Worm (Caenorhabditis elegans) whole organism, early embryonic: ENCODE data around the gene C35A11.4.

Experiments
- B0310.2 ChIP-seq: sonication (generic microtip); optimal IDR thresholded peaks from 2 replicates; lab custom pipeline; 2016; ENCODE audit warnings: mild to moderate bottlenecking, missing genetic modification characterization, missing compliant biosample characterization
- F13C5.2 ChIP-seq: sonication (generic microtip); optimal IDR thresholded peaks from 2 replicates; lab custom pipeline; 2017; ENCODE audit warnings: mild to moderate bottlenecking, missing genetic modification characterization, inconsistent platforms, missing compliant biosample characterization
- aly-1 ChIP-seq: sonication (generic microtip); optimal IDR thresholded peaks from 2 replicates; lab custom pipeline; 2016; ENCODE audit warnings: missing genetic modification characterization, missing compliant biosample characterization
- ama-1 ChIP-seq: fragments of 150-350 bp; optimal IDR thresholded peaks from 2 replicates; lab custom pipeline; 2014
- ceh-13 ChIP-seq: fragments of 200-800 bp; sonication (Bioruptor generic); optimal IDR thresholded peaks from 2 replicates; lab custom pipeline; 2018; ENCODE audit warnings: mild to moderate bottlenecking, missing genetic modification characterization, missing compliant biosample characterization
- ceh-36 ChIP-seq: sonication (generic microtip); optimal IDR thresholded peaks from 2 replicates; lab custom pipeline; 2016; ENCODE audit warnings: missing genetic modification characterization, inconsistent platforms, missing compliant biosample characterization
- ets-7 ChIP-seq: sonication (generic microtip); optimal IDR thresholded peaks from 2 replicates; lab custom pipeline; 2016; ENCODE audit warnings: missing genotype, missing genetic modification characterization, missing compliant biosample characterization
- flt-1 ChIP-seq: fragments of 200-800 bp; sonication (Bioruptor generic); IDR thresholded peaks from 2 replicates; pipeline ENCODE4 v1.3.6; 2022; ENCODE audit warnings: missing genetic modification characterization, missing compliant biosample characterization
- hmbx-1 ChIP-seq: sonication (generic microtip); optimal IDR thresholded peaks from 2 replicates; lab custom pipeline; 2016; ENCODE audit warnings: mild to moderate bottlenecking, missing genetic modification characterization, missing compliant biosample characterization
- hmg-4 ChIP-seq: fragments of 200-800 bp; sonication (Bioruptor generic); optimal IDR thresholded peaks from 2 replicates; lab custom pipeline; 2018; ENCODE audit warnings: mild to moderate bottlenecking, missing genetic modification characterization, missing compliant biosample characterization
- hnd-1 ChIP-seq: sonication (generic microtip); optimal IDR thresholded peaks from 2 replicates; lab custom pipeline; 2016; ENCODE audit warnings: missing genetic modification characterization, missing compliant biosample characterization
- pes-1 ChIP-seq: fragments of 200-800 bp; sonication (Bioruptor generic); IDR thresholded peaks from 2 replicates; pipeline ENCODE4 v1.3.6; 2022; ENCODE audit warnings: missing genetic modification reagents, missing genetic modification characterization, missing compliant biosample characterization
- scrt-1 ChIP-seq: fragments of 200-800 bp; sonication (Bioruptor generic); IDR thresholded peaks from 2 replicates; pipeline ENCODE4 v1.3.6; 2022; ENCODE audit warnings: missing genetic modification characterization, missing compliant biosample characterization
- sea-1 ChIP-seq: fragments of 200-800 bp; sonication (Bioruptor generic); conservative IDR thresholded peaks from 2 replicates; pipeline ENCODE4 v1.3.6; 2022; ENCODE audit warnings: missing genetic modification characterization, missing compliant biosample characterization
- tbx-11 ChIP-seq: fragments of 200-800 bp; sonication (Bioruptor generic); IDR thresholded peaks from 2 replicates; pipeline ENCODE4 v1.3.6; 2022; ENCODE audit warnings: missing genetic modification characterization, missing compliant biosample characterization
- tbx-37 ChIP-seq: fragments of 200-800 bp; sonication (Bioruptor generic); conservative IDR thresholded peaks from 2 replicates; pipeline ENCODE4 v1.3.6; 2022; ENCODE audit warnings: missing genetic modification reagents, missing genetic modification characterization, missing compliant biosample characterization
- tra-4 ChIP-seq: sonication (generic microtip); optimal IDR thresholded peaks from 2 replicates; lab custom pipeline; 2017; ENCODE audit warnings: missing genetic modification characterization, missing compliant biosample characterization

The C35A11.4 gene

ce11 chrV:5392993-5393628 lies at the start of gene C35A11.4:
Gene C35A11.4, minus strand, starts transcription at chrV:5393148.
- no peak for TF ChIP-seq hmbx-1 (tag; lab: Kevin White, UChicago)

- TF ChIP-seq aly-1 (tag; lab: Kevin White, UChicago) (no peak), hmbx-1 (tag; lab: Kevin White, UChicago) (no peak), B0310.2 (no peak), sea-1 (GFP tag; lab: Robert Waterston, UW) (no peak), hnd-1 (no peak)
Measured at ce11 chrV:5442366-5442765, 49.4 kb upstream of the C35A11.4 start.

DNA sequence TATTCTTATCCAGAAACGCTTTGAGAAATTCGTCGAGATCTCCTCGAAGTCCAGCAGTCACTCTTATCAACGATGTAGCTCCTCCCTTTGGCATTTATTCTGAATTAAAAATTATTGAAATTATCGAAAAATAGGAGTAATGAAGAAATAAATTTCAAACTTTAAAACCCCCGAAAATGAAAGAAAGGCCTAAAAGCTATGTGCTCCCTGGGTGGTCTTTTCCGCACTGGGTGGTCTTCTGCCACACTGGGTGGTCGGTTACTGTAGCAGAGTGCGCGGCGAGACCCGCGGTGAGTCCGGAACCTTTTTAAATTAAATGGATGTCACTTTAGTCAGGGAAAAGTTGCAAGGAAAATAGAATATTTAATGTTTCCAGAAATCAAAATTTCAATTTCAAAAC lies 46.1 kb upstream of the C35A11.4 start, which contains the start of gene snpc-1.3:
TSS of gene snpc-1.3 (minus strand) at position 101 of the 400 bp plus-strand sequence.
- no peak for TF ChIP-seq ama-1 (lab: Kevin White, UChicago)
- TF ChIP-seq ets-7 (tag; lab: Kevin White, UChicago): no peak
- TF ChIP-seq hmbx-1 (tag; lab: Kevin White, UChicago): no peak
- TF ChIP-seq hmg-4 (GFP tag; lab: Kevin White, UChicago): no peak
- TF ChIP-seq ceh-13: no peak
- no peak for TF ChIP-seq hnd-1
- TF ChIP-seq tra-4 (tag; lab: Kevin White, UChicago): no peak
- no peak for TF ChIP-seq scrt-1
- no peak for TF ChIP-seq pes-1 (GFP tag; lab: Robert Waterston, UW)

DNA sequence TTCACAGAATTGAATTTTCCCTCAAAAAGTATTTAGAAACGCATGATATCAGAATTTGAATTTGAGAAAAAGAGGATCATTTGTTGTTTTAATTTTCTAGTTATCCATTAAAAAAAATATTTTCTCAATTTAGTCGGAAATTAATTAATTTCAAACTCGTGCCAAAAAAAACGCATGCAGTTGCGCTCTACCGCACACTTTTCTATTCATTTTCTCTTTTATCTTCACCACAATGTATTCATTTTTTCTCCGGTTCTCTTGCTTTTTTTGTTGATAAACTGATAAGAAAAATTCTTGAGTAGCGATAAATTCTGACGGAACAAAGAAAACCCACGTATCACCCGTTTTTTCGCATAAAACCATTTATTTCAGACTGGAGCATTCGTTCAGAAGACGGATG lies 40.1 kb upstream of the C35A11.4 start, which contains the start of gene acl-6:
TSS of gene acl-6 (plus strand) at position 367 of the 400 bp plus-strand sequence.
- no peak for TF ChIP-seq ama-1 (lab: Kevin White, UChicago)
- TF ChIP-seq ets-7 (tag; lab: Kevin White, UChicago): no peak
- TF ChIP-seq tbx-11 (GFP tag; lab: Robert Waterston, UW): no peak
- no peak for TF ChIP-seq sea-1 (GFP tag; lab: Robert Waterston, UW)
- TF ChIP-seq F13C5.2 (tag; lab: Kevin White, UChicago): no peak
- no peak for TF ChIP-seq flt-1 (GFP tag; lab: Robert Waterston, UW)
- no peak for TF ChIP-seq B0310.2
- TF ChIP-seq hmg-4 (GFP tag; lab: Kevin White, UChicago): no peak

ce11 chrV:5432499-5432898 lies 39.6 kb upstream of the C35A11.4 start, which contains the start of gene F08F3.8:
Gene F08F3.8, minus strand, starts transcription at chrV:5432599.
- no peak for TF ChIP-seq hmg-4 (GFP tag; lab: Kevin White, UChicago)
- no peak for TF ChIP-seq B0310.2
- TF ChIP-seq ceh-13: no peak

DNA sequence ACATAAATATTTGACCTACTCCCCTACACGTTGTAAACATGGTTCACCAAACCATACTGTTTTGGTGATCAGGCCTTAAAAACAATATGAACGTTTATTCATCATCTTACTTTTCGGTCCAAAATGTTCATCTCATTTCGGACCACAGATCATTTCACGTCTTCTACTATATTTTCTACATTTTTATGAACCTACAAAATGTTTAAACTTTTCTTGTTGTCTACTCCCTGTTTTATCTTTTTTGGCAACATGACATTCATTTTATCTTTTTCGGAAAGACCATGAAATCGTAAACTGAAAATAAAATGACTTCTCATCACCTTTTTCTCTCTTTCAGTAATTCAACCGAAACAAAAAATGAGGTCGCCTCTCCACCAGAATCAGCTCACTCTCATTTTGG lies 34.9 kb upstream of the C35A11.4 start, which contains the start of gene rhr-1:
TSS of gene rhr-1 (plus strand) at position 301 of the 400 bp plus-strand sequence.
- TF ChIP-seq tbx-37 (GFP tag; lab: Robert Waterston, UW) (no peak), hmbx-1 (tag; lab: Kevin White, UChicago) (no peak), hnd-1 (no peak), pes-1 (GFP tag; lab: Robert Waterston, UW) (no peak), flt-1 (GFP tag; lab: Robert Waterston, UW) (no peak), hmg-4 (GFP tag; lab: Kevin White, UChicago) (no peak), ceh-13 (no peak), tra-4 (tag; lab: Kevin White, UChicago) (no peak), sea-1 (GFP tag; lab: Robert Waterston, UW) (no peak), ets-7 (tag; lab: Kevin White, UChicago) (no peak), ceh-36 (no peak), tbx-11 (GFP tag; lab: Robert Waterston, UW) (no peak), scrt-1 (no peak)

DNA sequence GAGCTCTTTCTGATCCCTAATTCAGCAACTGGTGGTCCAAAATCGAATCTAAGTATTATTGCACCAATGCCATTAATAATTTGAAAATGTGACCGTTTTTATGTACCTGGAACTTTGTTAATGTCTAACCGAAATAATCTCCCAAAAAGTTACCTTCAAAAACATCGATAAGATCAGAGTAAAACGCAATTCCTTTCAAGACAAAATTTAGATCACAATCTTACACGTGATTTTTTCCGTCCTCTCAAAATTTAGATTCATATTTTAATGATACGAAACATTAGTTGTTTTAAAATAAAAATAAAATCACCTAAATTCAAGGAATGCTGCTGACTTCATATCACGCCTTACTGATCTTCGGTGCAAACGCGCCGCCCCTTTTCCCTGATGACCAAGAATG lies 33.4 kb upstream of the C35A11.4 start:
- no peak for TF ChIP-seq scrt-1
- TF ChIP-seq tbx-37 (GFP tag; lab: Robert Waterston, UW): no peak
- no peak for TF ChIP-seq aly-1 (tag; lab: Kevin White, UChicago)
- TF ChIP-seq flt-1 (GFP tag; lab: Robert Waterston, UW): no peak
- TF ChIP-seq tbx-11 (GFP tag; lab: Robert Waterston, UW): no peak
- no peak for TF ChIP-seq B0310.2
- TF ChIP-seq tra-4 (tag; lab: Kevin White, UChicago): no peak
- TF ChIP-seq hnd-1: no peak
- TF ChIP-seq hmg-4 (GFP tag; lab: Kevin White, UChicago): no peak
- no peak for TF ChIP-seq sea-1 (GFP tag; lab: Robert Waterston, UW)
- TF ChIP-seq pes-1 (GFP tag; lab: Robert Waterston, UW): no peak
- TF ChIP-seq ceh-36: no peak
- TF ChIP-seq F13C5.2 (tag; lab: Kevin White, UChicago): no peak
- no peak for TF ChIP-seq hmbx-1 (tag; lab: Kevin White, UChicago)
- no peak for TF ChIP-seq ceh-13
- no peak for TF ChIP-seq ets-7 (tag; lab: Kevin White, UChicago)
- TF ChIP-seq ama-1 (lab: Kevin White, UChicago): no peak

DNA sequence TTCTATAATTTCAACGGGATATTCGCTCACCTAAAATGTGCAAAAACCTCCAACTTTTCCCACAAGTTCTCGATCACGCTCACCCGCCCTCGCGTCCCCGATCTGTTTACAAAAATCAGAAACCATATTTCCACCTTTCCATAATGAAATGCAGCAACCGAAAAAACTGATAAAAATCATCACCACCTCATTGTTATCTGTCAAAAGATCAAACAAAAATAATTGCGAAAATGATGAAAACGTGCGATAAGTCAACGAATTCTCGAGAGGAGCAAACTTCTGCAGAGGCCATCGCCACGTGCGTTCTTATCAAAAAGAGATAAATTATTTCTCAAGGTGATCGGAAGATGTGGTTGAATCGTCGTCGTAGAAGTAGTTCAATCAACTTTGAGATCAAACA lies 32.1 kb upstream of the C35A11.4 start:
- TF ChIP-seq B0310.2: no peak
- no peak for TF ChIP-seq ceh-13
- no peak for TF ChIP-seq hmbx-1 (tag; lab: Kevin White, UChicago)
- TF ChIP-seq tra-4 (tag; lab: Kevin White, UChicago): no peak
- no peak for TF ChIP-seq F13C5.2 (tag; lab: Kevin White, UChicago)
- TF ChIP-seq sea-1 (GFP tag; lab: Robert Waterston, UW): no peak
- no peak for TF ChIP-seq hnd-1
- TF ChIP-seq hmg-4 (GFP tag; lab: Kevin White, UChicago): no peak
- no peak for TF ChIP-seq tbx-11 (GFP tag; lab: Robert Waterston, UW)
- TF ChIP-seq scrt-1: no peak
- no peak for TF ChIP-seq aly-1 (tag; lab: Kevin White, UChicago)
- no peak for TF ChIP-seq flt-1 (GFP tag; lab: Robert Waterston, UW)
- no peak for TF ChIP-seq ceh-36
- no peak for TF ChIP-seq ets-7 (tag; lab: Kevin White, UChicago)
- TF ChIP-seq pes-1 (GFP tag; lab: Robert Waterston, UW): no peak
- no peak for TF ChIP-seq ama-1 (lab: Kevin White, UChicago)
- TF ChIP-seq tbx-37 (GFP tag; lab: Robert Waterston, UW): no peak
